Worm (Caenorhabditis elegans) whole organism, young adult: Measurements from ENCODE around the gene atic-1.

Source experiments
- C17E4.6 ChIP-seq: fragments of 200-800 bp; sonication (Bioruptor generic); IDR thresholded peaks from 2 replicates; pipeline ENCODE4 v1.3.6; 2022; ENCODE audit warnings: missing genetic modification reagents, missing genetic modification characterization, missing compliant biosample characterization
- F52B5.7 ChIP-seq: sonication (generic microtip); optimal IDR thresholded peaks from 2 replicates; lab custom pipeline; 2016; ENCODE audit warnings: mild to moderate bottlenecking, missing genetic modification characterization, missing compliant biosample characterization
- ZK185.1 ChIP-seq: sonication (generic microtip); optimal IDR thresholded peaks from 2 replicates; lab custom pipeline; 2016; ENCODE audit warnings: mild to moderate bottlenecking, missing genetic modification characterization, missing compliant biosample characterization; ENCODE audit not compliant: poor library complexity, severe bottlenecking

ce11 chrIV:7898489-7898888 lies 16.7 kb downstream of the atic-1 start:
- TF ChIP-seq F52B5.7 (tag; lab: Kevin White, UChicago) (no peak), ZK185.1 (tag; lab: Kevin White, UChicago) (no peak), C17E4.6 (no peak)
